Fruit fly (Drosophila melanogaster): ENCODE results near the gene CG13135.

- TF ChIP-seq CG9705 (GFP tag; optimal IDR thresholded peaks at IDR 0.05) (no peak), jim (GFP tag; optimal IDR thresholded peaks at IDR 0.05) (no peak), h (GFP tag; optimal IDR thresholded peaks at IDR 0.05) (no peak), woc (GFP tag; optimal IDR thresholded peaks at IDR 0.05) (no peak), Myc (optimal IDR thresholded peaks at IDR 0.05) (no peak), Rel (GFP tag; optimal IDR thresholded peaks at IDR 0.05) (no peak), Rel (tag; optimal IDR thresholded peaks at IDR 0.05) (no peak)
Observed at dm6 chr2L:10108749-10109148, 13.8 kb downstream of the CG13135 start.

Measured in whole organism, wandering third instar larva.